Worm (Caenorhabditis elegans) whole organism, L1 larva: ENCODE measurements around the gene F56D6.11.

ENCODE experiments used
- C04F5.9 ChIP-seq: sonication (generic microtip); optimal IDR thresholded peaks from 2 replicates; lab custom pipeline; 2016; ENCODE audit warnings: missing genetic modification characterization, missing compliant biosample characterization
- C16A3.4 ChIP-seq: fragments of 150-350 bp; optimal IDR thresholded peaks from 2 replicates; lab custom pipeline; 2014; ENCODE audit warnings: missing biosample characterization, missing genetic modification characterization
- C34B4.2 ChIP-seq: sonication (generic microtip); optimal IDR thresholded peaks from 2 replicates; lab custom pipeline; 2017; ENCODE audit warnings: mild to moderate bottlenecking, missing genetic modification characterization, missing compliant biosample characterization
- F16B12.6 ChIP-seq: fragments of 150-350 bp; optimal IDR thresholded peaks from 2 replicates; lab custom pipeline; 2014; ENCODE audit warnings: missing biosample characterization, missing genetic modification characterization
- blmp-1 ChIP-seq: fragments of 150-350 bp; optimal IDR thresholded peaks from 2 replicates; lab custom pipeline; 2014; ENCODE audit warnings: missing biosample characterization, missing genetic modification characterization
- ceh-63 ChIP-seq: fragments of 200-800 bp; sonication (Bioruptor generic); optimal IDR thresholded peaks from 2 replicates; lab custom pipeline; 2018; ENCODE audit warnings: mild to moderate bottlenecking, missing genetic modification characterization, missing compliant biosample characterization
- ceh-8 ChIP-seq: fragments of 200-800 bp; sonication (Bioruptor generic); optimal IDR thresholded peaks from 2 replicates; lab custom pipeline; 2018; ENCODE audit warnings: mild to moderate bottlenecking, missing genetic modification characterization, moderate library complexity, missing compliant biosample characterization
- ceh-82 ChIP-seq, 3 experiments: fragments of 150-350 bp in 1 of 3; sonication (generic microtip) in 2 of 3; optimal IDR thresholded peaks; 2 replicates each; lab custom pipeline; 2014 to 2017; ENCODE audit warnings: missing biosample characterization in 3 of 3, missing genetic modification characterization in 3 of 3
- ceh-90 ChIP-seq: sonication (generic microtip); optimal IDR thresholded peaks from 2 replicates; lab custom pipeline; 2016; ENCODE audit warnings: missing genetic modification characterization, missing compliant biosample characterization
- ces-1 ChIP-seq: fragments of 150-350 bp; optimal IDR thresholded peaks from 2 replicates; lab custom pipeline; 2014; ENCODE audit warnings: missing biosample characterization, missing genetic modification reagents, missing genetic modification characterization
- efl-1 ChIP-seq, 4 experiments: fragments of 150-350 bp; optimal IDR thresholded peaks in 3 of 4; peaks in 1 of 4; 1 replicate in 1 of 4; 2 replicates in 3 of 4; lab custom pipeline; 2014; ENCODE audit warnings: missing biosample characterization in 2 of 4, missing genetic modification characterization in 2 of 4, missing genetic modification reagents in 2 of 4
- egl-27 ChIP-seq, 2 experiments: fragments of 150-350 bp in 1 of 2; sonication (generic microtip); optimal IDR thresholded peaks; 3 replicates each; lab custom pipeline; 2017 to 2018; ENCODE audit warnings: missing biosample characterization in 2 of 2, missing genetic modification characterization in 2 of 2, missing genetic modification reagents in 2 of 2
- elt-2 ChIP-seq: sonication (generic microtip); optimal IDR thresholded peaks from 2 replicates; lab custom pipeline; 2016; ENCODE audit warnings: missing genetic modification characterization, mild to moderate bottlenecking, inconsistent platforms, missing compliant biosample characterization, missing genetic modification reagents
- elt-3 ChIP-seq, 6 experiments: fragments of 150-350 bp in 1 of 6; sonication (generic microtip); optimal IDR thresholded peaks; 2 replicates each; lab custom pipeline; 2017 to 2018; ENCODE audit warnings: missing biosample characterization in 6 of 6, missing genetic modification characterization in 6 of 6, inconsistent platforms in 1 of 6
- ets-5 ChIP-seq: fragments of 200-800 bp; sonication (Bioruptor generic); IDR thresholded peaks from 2 replicates; pipeline ENCODE4 v1.3.6; 2022; ENCODE audit warnings: missing genetic modification characterization, missing compliant biosample characterization
- fkh-10 ChIP-seq: sonication (generic microtip); optimal IDR thresholded peaks from 2 replicates; lab custom pipeline; 2017; ENCODE audit warnings: missing biosample characterization, missing genetic modification reagents, missing genetic modification characterization
- fkh-4 ChIP-seq: sonication (generic microtip); optimal IDR thresholded peaks from 2 replicates; lab custom pipeline; 2016; ENCODE audit warnings: missing compliant biosample characterization, missing genetic modification characterization, borderline replicate concordance
- fos-1 ChIP-seq: fragments of 150-350 bp; optimal IDR thresholded peaks from 2 replicates; lab custom pipeline; 2014; ENCODE audit warnings: missing biosample characterization, missing genetic modification characterization
- grh-1 ChIP-seq: fragments of 200-800 bp; sonication (Bioruptor generic); IDR thresholded peaks from 2 replicates; pipeline ENCODE4 v1.3.6; 2022; ENCODE audit warnings: missing genetic modification reagents, missing genetic modification characterization, missing compliant biosample characterization
- hlh-4 ChIP-seq: sonication (generic microtip); optimal IDR thresholded peaks from 2 replicates; lab custom pipeline; 2016; ENCODE audit warnings: mild to moderate bottlenecking, missing genetic modification characterization, missing compliant biosample characterization
- irx-1 ChIP-seq: sonication (generic microtip); optimal IDR thresholded peaks from 2 replicates; lab custom pipeline; 2016; ENCODE audit warnings: missing genetic modification characterization, missing compliant biosample characterization
- isw-1 ChIP-seq: fragments of 200-800 bp; sonication (Bioruptor generic); IDR thresholded peaks from 2 replicates; pipeline ENCODE4 v1.3.6; 2022; ENCODE audit warnings: missing genetic modification characterization, missing compliant biosample characterization
- lin-13 ChIP-seq: fragments of 150-350 bp; optimal IDR thresholded peaks from 2 replicates; lab custom pipeline; 2014; ENCODE audit warnings: missing biosample characterization, missing genetic modification reagents, missing genetic modification characterization
- lin-15B ChIP-seq: fragments of 150-350 bp; sonication (generic microtip); optimal IDR thresholded peaks from 3 replicates; lab custom pipeline; 2014; ENCODE audit warnings: missing biosample characterization, missing genetic modification characterization
- lin-35 ChIP-seq, 2 experiments: fragments of 150-350 bp; optimal IDR thresholded peaks; 2 replicates each; lab custom pipeline; 2014; ENCODE audit warnings: missing biosample characterization in 2 of 2, missing genetic modification characterization in 2 of 2, missing genetic modification reagents in 2 of 2
- lir-3 ChIP-seq: sonication (generic microtip); optimal IDR thresholded peaks from 2 replicates; lab custom pipeline; 2016; ENCODE audit warnings: mild to moderate bottlenecking, missing genetic modification characterization, moderate library complexity, missing compliant biosample characterization; ENCODE audit not compliant: poor library complexity
- lsy-2 ChIP-seq, 2 experiments: fragments of 150-350 bp; optimal IDR thresholded peaks; 2 replicates each; lab custom pipeline; 2014; ENCODE audit warnings: missing biosample characterization in 2 of 2, missing genetic modification characterization in 2 of 2
- mab-9 ChIP-seq: fragments of 200-800 bp; sonication (Bioruptor generic); IDR thresholded peaks from 2 replicates; pipeline ENCODE4 v1.3.6; 2022; ENCODE audit warnings: missing genetic modification reagents, missing genetic modification characterization, missing compliant biosample characterization
- nhr-11 ChIP-seq: fragments of 150-350 bp; optimal IDR thresholded peaks from 2 replicates; lab custom pipeline; 2014; ENCODE audit warnings: missing biosample characterization, missing genetic modification characterization
- nhr-19 ChIP-seq: fragments of 200-800 bp; sonication (Bioruptor generic); conservative IDR thresholded peaks from 2 replicates; pipeline ENCODE4 v1.3.6; 2022; ENCODE audit warnings: missing genetic modification characterization, missing compliant biosample characterization
- nhr-20 ChIP-seq: sonication (generic microtip); optimal IDR thresholded peaks from 2 replicates; lab custom pipeline; 2016; ENCODE audit warnings: mild to moderate bottlenecking, missing genetic modification characterization, missing compliant biosample characterization
- nhr-237 ChIP-seq: fragments of 150-350 bp; optimal IDR thresholded peaks from 2 replicates; lab custom pipeline; 2014; ENCODE audit warnings: missing biosample characterization, missing genetic modification characterization
- nhr-28 ChIP-seq: fragments of 150-350 bp; optimal IDR thresholded peaks from 2 replicates; lab custom pipeline; 2014; ENCODE audit warnings: missing biosample characterization, missing genetic modification characterization
- nhr-47 ChIP-seq: sonication (generic microtip); optimal IDR thresholded peaks from 2 replicates; lab custom pipeline; 2016; ENCODE audit warnings: mild to moderate bottlenecking, missing genetic modification characterization, moderate library complexity, missing compliant biosample characterization
- nhr-76 ChIP-seq: sonication (generic microtip); optimal IDR thresholded peaks from 2 replicates; lab custom pipeline; 2017; ENCODE audit warnings: missing biosample characterization, missing genetic modification characterization
- nhr-85 ChIP-seq: sonication (generic microtip); peaks from one replicate; lab custom pipeline; 2016; ENCODE audit warnings: missing genetic modification characterization, inconsistent platforms, missing compliant biosample characterization
- nhr-90 ChIP-seq: sonication (generic microtip); optimal IDR thresholded peaks from 2 replicates; lab custom pipeline; 2016; ENCODE audit warnings: mild to moderate bottlenecking, missing genetic modification characterization, missing compliant biosample characterization; ENCODE audit not compliant: poor library complexity
- pax-3 ChIP-seq: fragments of 200-800 bp; sonication (Bioruptor generic); optimal IDR thresholded peaks from 2 replicates; lab custom pipeline; 2018; ENCODE audit warnings: mild to moderate bottlenecking, missing genetic modification characterization, moderate library complexity, missing compliant biosample characterization
- pqm-1 ChIP-seq: sonication (generic microtip); optimal IDR thresholded peaks from 3 replicates; lab custom pipeline; 2017; ENCODE audit warnings: missing biosample characterization, missing genetic modification characterization
- rnt-1 ChIP-seq: sonication (generic microtip); optimal IDR thresholded peaks from 2 replicates; lab custom pipeline; 2016; ENCODE audit warnings: mild to moderate bottlenecking, missing genetic modification characterization, moderate library complexity, missing compliant biosample characterization
- sptf-1 ChIP-seq: fragments of 150-350 bp; optimal IDR thresholded peaks from 2 replicates; lab custom pipeline; 2014; ENCODE audit warnings: missing biosample characterization, missing genetic modification characterization
- sup-37 ChIP-seq: fragments of 200-800 bp; sonication (Bioruptor generic); optimal IDR thresholded peaks from 2 replicates; lab custom pipeline; 2018; ENCODE audit warnings: mild to moderate bottlenecking, missing genetic modification characterization, missing compliant biosample characterization
- swsn-7 ChIP-seq: sonication (generic microtip); optimal IDR thresholded peaks from 2 replicates; lab custom pipeline; 2016; ENCODE audit warnings: missing genetic modification characterization, missing compliant biosample characterization
- tlp-1 ChIP-seq: fragments of 150-350 bp; optimal IDR thresholded peaks from 2 replicates; lab custom pipeline; 2014; ENCODE audit warnings: missing biosample characterization, missing genetic modification characterization
- unc-30 ChIP-seq: sonication (generic microtip); optimal IDR thresholded peaks from 2 replicates; lab custom pipeline; 2017; ENCODE audit warnings: missing biosample characterization, missing genetic modification characterization
- unc-62 ChIP-seq: fragments of 150-350 bp; optimal IDR thresholded peaks from 2 replicates; lab custom pipeline; 2014; ENCODE audit warnings: missing biosample characterization, missing genetic modification reagents, missing genetic modification characterization
- unc-86 ChIP-seq: sonication (generic microtip); optimal IDR thresholded peaks from 2 replicates; lab custom pipeline; 2016; ENCODE audit warnings: missing genetic modification characterization, missing compliant biosample characterization
- unc-98 ChIP-seq: fragments of 200-800 bp; sonication (Bioruptor generic); IDR thresholded peaks from 2 replicates; pipeline ENCODE4 v1.3.6; 2022; ENCODE audit warnings: missing genetic modification characterization, missing compliant biosample characterization
- vab-15 ChIP-seq: sonication (generic microtip); optimal IDR thresholded peaks from 2 replicates; lab custom pipeline; 2017; ENCODE audit warnings: missing genotype, mild to moderate bottlenecking, missing genetic modification characterization, missing compliant biosample characterization
- zag-1 ChIP-seq: fragments of 150-350 bp; optimal IDR thresholded peaks from 2 replicates; lab custom pipeline; 2014; ENCODE audit warnings: missing biosample characterization, missing genetic modification characterization
- zip-4 ChIP-seq: fragments of 200-800 bp; sonication (Bioruptor generic); optimal IDR thresholded peaks from 2 replicates; lab custom pipeline; 2018; ENCODE audit warnings: mild to moderate bottlenecking, missing genetic modification characterization, moderate library complexity, missing compliant biosample characterization
- ztf-11 ChIP-seq, 2 experiments: sonication (generic microtip); optimal IDR thresholded peaks; 2 replicates each; lab custom pipeline; 2016 to 2017; ENCODE audit warnings: missing genetic modification characterization in 2 of 2, missing biosample characterization in 1 of 2, missing compliant biosample characterization in 1 of 2
- ztf-4 ChIP-seq: fragments of 150-350 bp; optimal IDR thresholded peaks from 2 replicates; lab custom pipeline; 2014; ENCODE audit warnings: missing biosample characterization, missing genetic modification characterization

The F56D6.11 gene

DNA sequence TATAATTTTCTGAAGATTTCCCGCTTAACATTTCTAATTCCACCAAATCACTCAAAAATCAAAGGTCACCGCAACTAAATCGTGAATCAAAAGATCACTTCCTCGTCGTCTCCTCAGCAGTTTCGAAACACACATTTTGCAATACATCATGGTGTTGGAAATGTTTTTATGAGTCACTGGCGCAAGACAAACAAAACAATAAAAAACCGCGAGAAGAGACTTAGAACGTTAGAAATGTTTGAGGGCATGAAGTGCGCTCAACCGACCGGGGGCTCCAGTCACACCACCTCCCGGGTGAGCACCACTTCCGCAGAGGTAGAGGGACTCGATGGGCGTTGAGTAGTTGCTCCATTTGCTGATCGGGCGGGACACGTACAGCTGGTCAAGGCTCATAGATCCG, 31.0 kb downstream of the F56D6.11 start (continued):
- TF ChIP-seq unc-98 (GFP tag; lab: Robert Waterston, UW) (0 out of 2 replicates have a peak, but pooled peaks have one; percentile 15), vab-15 (tag; lab: Kevin White, UChicago) (no peak), ceh-8 (GFP tag; lab: Kevin White, UChicago) (no peak), lin-35 (GFP tag; optimal IDR thresholded peaks at IDR 0.05; lab: Kevin White, UChicago) (peak; percentile 5 to 16), ceh-82 (tag; optimal IDR thresholded peaks at IDR 0.05; lab: Kevin White, UChicago) (peak in 2 of 3 experiments; percentile 15 to 42), blmp-1 (tag; lab: Kevin White, UChicago) (peak; percentile 14), ceh-63 (GFP tag; lab: Kevin White, UChicago) (no peak), nhr-20 (tag; lab: Kevin White, UChicago) (no peak), ztf-4 (no peak), grh-1 (GFP tag; lab: Robert Waterston, UW) (no peak), efl-1 (optimal IDR thresholded peaks at IDR 0.05; lab: Kevin White, UChicago) (peak; percentile 30 to 33), efl-1 (GFP tag; optimal IDR thresholded peaks at IDR 0.05 in 1 of 2; lab: Kevin White, UChicago) (peak; percentile 15 to 79), unc-30 (no peak), nhr-28 (tag; lab: Kevin White, UChicago) (no peak), elt-2 (no peak), irx-1 (tag; lab: Kevin White, UChicago) (no peak), egl-27 (tag; optimal IDR thresholded peaks at IDR 0.05; lab: Kevin White, UChicago) (no peak), hlh-4 (tag; lab: Kevin White, UChicago) (no peak), nhr-90 (tag; lab: Kevin White, UChicago) (no peak), lir-3 (tag; lab: Kevin White, UChicago) (no peak), swsn-7 (tag; lab: Kevin White, UChicago) (no peak), fkh-4 (tag; lab: Kevin White, UChicago) (no peak), ceh-90 (no peak), sptf-1 (tag; lab: Kevin White, UChicago) (no peak), fos-1 (tag; lab: Kevin White, UChicago) (peak; percentile 74), fkh-10 (no peak), pqm-1 (tag; lab: Kevin White, UChicago) (no peak), ztf-11 (tag; optimal IDR thresholded peaks at IDR 0.05; lab: Kevin White, UChicago) (no peak), C34B4.2 (no peak), zip-4 (GFP tag; lab: Kevin White, UChicago) (no peak), mab-9 (GFP tag; lab: Robert Waterston, UW) (0 out of 2 replicates have a peak, but pooled peaks have one; percentile 26), lin-13 (GFP tag; lab: Kevin White, UChicago) (no peak), C04F5.9 (tag; lab: Kevin White, UChicago) (no peak), tlp-1 (tag; lab: Kevin White, UChicago) (no peak), C16A3.4 (tag; lab: Kevin White, UChicago) (peak; percentile 29), lsy-2 (tag; optimal IDR thresholded peaks at IDR 0.05; lab: Kevin White, UChicago) (peak in 1 of 2 experiments; percentile 38), F16B12.6 (tag; lab: Kevin White, UChicago) (no peak), nhr-11 (tag; lab: Kevin White, UChicago) (no peak), lin-15B (tag; lab: Kevin White, UChicago) (no peak), unc-86 (tag; lab: Kevin White, UChicago) (no peak), nhr-47 (tag; lab: Kevin White, UChicago) (no peak), nhr-76 (no peak), zag-1 (tag; lab: Kevin White, UChicago) (no peak), ces-1 (no peak), sup-37 (no peak), elt-3 (tag; optimal IDR thresholded peaks at IDR 0.05; lab: Kevin White, UChicago) (peak in 5 of 6 experiments; percentile 9 to 57 (median 22)), nhr-19 (GFP tag; lab: Robert Waterston, UW) (no peak), isw-1 (GFP tag; lab: Robert Waterston, UW) (no peak), unc-62 (GFP tag; lab: Kevin White, UChicago) (no peak), rnt-1 (tag; lab: Kevin White, UChicago) (peak; percentile 39), pax-3 (tag; lab: Kevin White, UChicago) (no peak), nhr-85 (tag; lab: Kevin White, UChicago) (peak; percentile 76), ets-5 (GFP tag; lab: Robert Waterston, UW) (no peak), nhr-237 (tag; lab: Kevin White, UChicago) (no peak)
